Fruit fly (Drosophila melanogaster): ENCODE measurements around the gene Qtzl.

Qtzl gene

DNA sequence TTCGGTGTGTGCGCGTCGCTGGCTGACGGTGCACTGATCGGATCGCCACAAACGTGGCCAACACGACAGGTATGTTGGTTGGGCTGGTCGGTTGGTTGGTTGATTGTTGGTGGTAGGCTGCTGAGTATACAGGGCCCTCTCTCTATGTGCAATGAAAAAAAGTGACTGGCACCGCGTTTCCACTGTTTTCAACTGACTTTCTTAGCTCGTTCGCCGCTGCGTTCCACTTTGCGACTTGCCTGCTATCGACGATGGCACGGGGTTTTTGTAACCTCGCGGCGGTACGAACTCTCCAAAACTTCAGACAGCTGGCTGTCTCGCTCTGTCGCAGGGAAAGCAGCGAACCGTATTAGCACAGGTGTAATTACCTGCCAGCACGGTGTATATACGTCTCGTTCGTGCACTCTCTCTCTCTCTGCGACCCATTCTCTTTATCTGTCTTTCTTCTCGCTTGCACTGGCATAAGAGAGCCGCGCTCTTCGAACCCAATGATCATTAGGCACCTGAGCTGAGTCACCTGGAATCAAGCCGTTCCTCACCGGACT is 24.6 kb upstream of the Qtzl start (continued):
- TF ChIP-seq gfzf (GFP tag; optimal IDR thresholded peaks at IDR 0.05) (no peak), HLH3B (GFP tag; IDR thresholded peaks at IDR 0.05) (peak; percentile 47; the same call in 1 of the 2 replicates), CG33213 (GFP tag; optimal IDR thresholded peaks at IDR 0.05) (no peak), CG9437 (GFP tag; optimal IDR thresholded peaks at IDR 0.05) (no peak), fru (optimal IDR thresholded peaks at IDR 0.05) (no peak), CG3995 (GFP tag; optimal IDR thresholded peaks at IDR 0.05) (peak; percentile 69), Doc3 (GFP tag; IDR thresholded peaks at IDR 0.05; ENCODE audit: partially characterized antibody) (no peak), CG1024 (GFP tag; IDR thresholded peaks at IDR 0.05) (peak; percentile 25; the same call in 1 of the 2 replicates), CG15696 (tag; optimal IDR thresholded peaks at IDR 0.05) (no peak), Eip74EF (GFP tag; optimal IDR thresholded peaks at IDR 0.05) (no peak), cad (GFP tag; optimal IDR thresholded peaks at IDR 0.05) (no peak), da (GFP tag; optimal IDR thresholded peaks at IDR 0.05) (peak; percentile 9), CG14050 (GFP tag; IDR thresholded peaks at IDR 0.05) (no peak), fd3F (GFP tag; optimal IDR thresholded peaks at IDR 0.05) (no peak), CG11398 (GFP tag; optimal IDR thresholded peaks at IDR 0.05) (peak; percentile 5), gce (GFP tag; IDR thresholded peaks at IDR 0.05) (no peak), Ets97D (GFP tag; optimal IDR thresholded peaks at IDR 0.05) (no peak), CG32767 (GFP tag; IDR thresholded peaks at IDR 0.05) (no peak), disco-r (GFP tag; optimal IDR thresholded peaks at IDR 0.05) (no peak), toy (GFP tag; IDR thresholded peaks at IDR 0.05) (no peak), sob (GFP tag; IDR thresholded peaks at IDR 0.05) (peak; percentile 35; the same call in 1 of the 2 replicates), H2.0 (GFP tag; IDR thresholded peaks at IDR 0.05) (no peak), CG2199 (GFP tag; IDR thresholded peaks at IDR 0.05) (peak; percentile 85; the same call in 2 of the 3 replicates), Poxn (GFP tag; IDR thresholded peaks at IDR 0.05) (no peak), CG12942 (GFP tag; optimal IDR thresholded peaks at IDR 0.05) (no peak), hth (optimal IDR thresholded peaks at IDR 0.05) (no peak), ash1 (GFP tag; optimal IDR thresholded peaks at IDR 0.05) (no peak), otp (GFP tag; IDR thresholded peaks at IDR 0.05) (no peak; the same call in 1 of the 3 replicates), zen2 (GFP tag; IDR thresholded peaks at IDR 0.05; ENCODE audit: partially characterized antibody) (no peak), cwo (GFP tag; optimal IDR thresholded peaks at IDR 0.05) (peak; percentile 30), peb (GFP tag; IDR thresholded peaks at IDR 0.05) (no peak), Bgb (GFP tag; IDR thresholded peaks at IDR 0.05; ENCODE audit: partially characterized antibody) (peak; percentile 64), CG10959 (GFP tag; IDR thresholded peaks at IDR 0.05) (no peak), row (GFP tag; IDR thresholded peaks at IDR 0.05) (peak; percentile 40; the same call in 2 of the 3 replicates), hb (GFP tag; IDR thresholded peaks at IDR 0.05; ENCODE audit: partially characterized antibody) (no peak), CG4360 (GFP tag; IDR thresholded peaks at IDR 0.05) (peak; percentile 42), CG31388 (GFP tag; optimal IDR thresholded peaks at IDR 0.05) (no peak), CG2202 (tag; optimal IDR thresholded peaks at IDR 0.05) (no peak), sisA (GFP tag; IDR thresholded peaks at IDR 0.05) (no peak), trh (GFP tag; optimal IDR thresholded peaks at IDR 0.05) (no peak), dimm (GFP tag; IDR thresholded peaks at IDR 0.05) (no peak), CG11093 (GFP tag; IDR thresholded peaks at IDR 0.05) (no peak), CG18476 (GFP tag; optimal IDR thresholded peaks at IDR 0.05) (no peak), CG16815 (GFP tag; optimal IDR thresholded peaks at IDR 0.05) (no peak), odd (GFP tag; optimal IDR thresholded peaks at IDR 0.05) (no peak), wdn (GFP tag; IDR thresholded peaks at IDR 0.05) (no peak; the same call in 1 of the 2 replicates), Mrtf (GFP tag; IDR thresholded peaks at IDR 0.05) (peak; percentile 38; the same call in 1 of the 3 replicates), bsh (GFP tag; optimal IDR thresholded peaks at IDR 0.05) (no peak), slbo (GFP tag; IDR thresholded peaks at IDR 0.05) (peak; percentile 59), CG7271 (tag; optimal IDR thresholded peaks at IDR 0.05) (no peak), amos (GFP tag; IDR thresholded peaks at IDR 0.05; ENCODE audit: partially characterized antibody) (peak; percentile 43; the same call in 1 of the 2 replicates)

Data from whole organism, embryonic.